Worm (Caenorhabditis elegans): ENCODE measurements around the gene lmd-3.

- no peak for TF ChIP-seq ama-1 (optimal IDR thresholded peaks at IDR 0.05)
- no peak for TF ChIP-seq ceh-36 (tag; optimal IDR thresholded peaks at IDR 0.05)
- TF ChIP-seq flt-1 (GFP tag; IDR thresholded peaks at IDR 0.05) = no peak
- TF ChIP-seq tbx-37 (GFP tag; conservative IDR thresholded peaks at IDR 0.05) = no peak
- no peak for TF ChIP-seq F13C5.2 (tag; optimal IDR thresholded peaks at IDR 0.05)
- no peak for TF ChIP-seq ets-7 (tag; optimal IDR thresholded peaks at IDR 0.05)
Observed at ce11 chrV:8380076-8380475, 64.5 kb downstream of the lmd-3 start.
